Fruit fly (Drosophila melanogaster) whole organism, embryonic: ENCODE results near the gene CG33160.

ENCODE experiments used
- CG10147 ChIP-seq: fragments of 200-800 bp; sonication (Bioruptor generic); optimal IDR thresholded peaks from 2 replicates; lab custom pipeline; 2019; ENCODE audit warnings: missing biosample characterization, mild to moderate bottlenecking, missing genetic modification characterization, moderate library complexity
- CG10979 ChIP-seq: fragments of 200-800 bp; sonication (Bioruptor generic); optimal IDR thresholded peaks from 2 replicates; lab custom pipeline; 2018; ENCODE audit warnings: missing biosample characterization, mild to moderate bottlenecking, missing genetic modification characterization, moderate library complexity
- CG11085 ChIP-seq: fragments of 200-800 bp; sonication (Bioruptor generic); IDR thresholded peaks from 2 replicates; pipeline ENCODE4 v1.3.6; 2022; ENCODE audit warnings: missing biosample characterization, missing genetic modification characterization
- CG17361 ChIP-seq: fragments of 200-800 bp; sonication (Bioruptor generic); IDR thresholded peaks from 3 replicates; pipeline ENCODE4 v1.3.6; 2022; ENCODE audit warnings: missing biosample characterization, missing genetic modification characterization
- CG18599 ChIP-seq: fragments of 200-800 bp; sonication (Bioruptor generic); optimal IDR thresholded peaks from 3 replicates; lab custom pipeline; 2017; ENCODE audit warnings: missing biosample characterization, missing genetic modification characterization, mild to moderate bottlenecking, moderate library complexity, missing genetic modification reagents
- CG2712 ChIP-seq: fragments of 200-800 bp; optimal IDR thresholded peaks from 3 replicates; lab custom pipeline; 2019; ENCODE audit warnings: missing biosample characterization, mild to moderate bottlenecking, missing genetic modification characterization, moderate library complexity
- CG31224 ChIP-seq: fragments of 200-800 bp; sonication (Bioruptor generic); IDR thresholded peaks from 2 replicates; pipeline ENCODE4 v1.3.6; 2022; ENCODE audit warnings: missing biosample characterization, missing genetic modification characterization
- CG31388 ChIP-seq: fragments of 200-800 bp; sonication (Bioruptor generic); optimal IDR thresholded peaks from 2 replicates; lab custom pipeline; 2016; ENCODE audit warnings: missing biosample characterization, missing genetic modification characterization
- CG34224 ChIP-seq: fragments of 200-800 bp; sonication (Bioruptor generic); IDR thresholded peaks from 3 replicates; pipeline ENCODE4 v1.3.6; 2022; ENCODE audit warnings: missing biosample characterization, missing genetic modification characterization; ENCODE audit not compliant: partially characterized antibody
- CG4820 ChIP-seq: fragments of 200-800 bp; sonication (Bioruptor generic); optimal IDR thresholded peaks from 3 replicates; lab custom pipeline; 2016; ENCODE audit warnings: missing biosample characterization, missing genetic modification characterization
- CG8924 ChIP-seq: fragments of 200-800 bp; optimal IDR thresholded peaks from 3 replicates; lab custom pipeline; 2019; ENCODE audit warnings: missing biosample characterization, mild to moderate bottlenecking, missing genetic modification characterization, moderate library complexity
- CHES-1-like ChIP-seq: fragments of 200-800 bp; sonication (Bioruptor generic); optimal IDR thresholded peaks from 2 replicates; lab custom pipeline; 2016; ENCODE audit warnings: missing biosample characterization, missing genetic modification characterization
- Dref ChIP-seq: fragments of 200-800 bp; sonication (Bioruptor generic); IDR thresholded peaks from 2 replicates; pipeline ENCODE4 v1.3.6; 2022; ENCODE audit warnings: missing biosample characterization, missing genetic modification characterization
- Fer2 ChIP-seq: fragments of 200-800 bp; sonication (Bioruptor generic); optimal IDR thresholded peaks from 2 replicates; lab custom pipeline; 2018; ENCODE audit warnings: missing biosample characterization, mild to moderate bottlenecking, missing genetic modification characterization, moderate library complexity
- Hr3 ChIP-seq: fragments of 200-800 bp; sonication (Bioruptor generic); optimal IDR thresholded peaks from 3 replicates; lab custom pipeline; 2016; ENCODE audit warnings: missing biosample characterization, missing genetic modification characterization
- Kr ChIP-seq: fragments of 200-800 bp; sonication (Bioruptor generic); optimal IDR thresholded peaks from 2 replicates; lab custom pipeline; 2017; ENCODE audit warnings: missing biosample characterization, mild to moderate bottlenecking, missing genetic modification characterization
- MBD-R2 ChIP-seq: fragments of 200-800 bp; sonication (Bioruptor generic); IDR thresholded peaks from 2 replicates; pipeline ENCODE4 v1.3.6; 2022; ENCODE audit warnings: missing biosample characterization, missing genetic modification characterization
- Max ChIP-seq: fragments of 200-800 bp; sonication (Bioruptor generic); optimal IDR thresholded peaks from 2 replicates; lab custom pipeline; 2016; ENCODE audit warnings: missing biosample characterization, mild to moderate bottlenecking, missing genetic modification characterization
- NC2α ChIP-seq: fragments of 200-800 bp; sonication (Bioruptor generic); optimal IDR thresholded peaks from 2 replicates; lab custom pipeline; 2016; ENCODE audit warnings: missing biosample characterization, missing genetic modification characterization
- Nf-YB ChIP-seq: fragments of 200-800 bp; sonication (Bioruptor generic); optimal IDR thresholded peaks from 3 replicates; lab custom pipeline; 2019; ENCODE audit warnings: missing biosample characterization, mild to moderate bottlenecking, missing genetic modification characterization, moderate library complexity
- Side ChIP-seq: fragments of 200-800 bp; sonication (Bioruptor generic); optimal IDR thresholded peaks from 2 replicates; lab custom pipeline; 2016; ENCODE audit warnings: missing biosample characterization, missing genetic modification characterization
- Sry-β ChIP-seq: fragments of 200-800 bp; sonication (Bioruptor generic); optimal IDR thresholded peaks from 2 replicates; lab custom pipeline; 2018; ENCODE audit warnings: missing biosample characterization, mild to moderate bottlenecking, missing genetic modification characterization, moderate library complexity
- Taf1 ChIP-seq: fragments of 200-800 bp; sonication (Bioruptor generic); IDR thresholded peaks from 2 replicates; pipeline ENCODE4 v1.3.6; 2022; ENCODE audit warnings: missing biosample characterization, missing genetic modification characterization
- abd-A ChIP-seq: fragments of 200-800 bp; sonication (Bioruptor generic); optimal IDR thresholded peaks from 3 replicates; lab custom pipeline; 2019; ENCODE audit warnings: missing biosample characterization, mild to moderate bottlenecking, missing genetic modification characterization, moderate library complexity
- amos ChIP-seq: fragments of 200-800 bp; sonication (Bioruptor generic); IDR thresholded peaks from 2 replicates; pipeline ENCODE4 v1.3.6; 2022; ENCODE audit warnings: missing biosample characterization, missing genetic modification characterization; ENCODE audit not compliant: partially characterized antibody
- caup ChIP-seq: fragments of 200-800 bp; sonication (Bioruptor generic); optimal IDR thresholded peaks from 3 replicates; lab custom pipeline; 2017; ENCODE audit warnings: missing biosample characterization, mild to moderate bottlenecking, missing genetic modification characterization, moderate library complexity; ENCODE audit not compliant: severe bottlenecking
- chif ChIP-seq, 2 experiments: fragments of 200-800 bp; sonication (Bioruptor generic); optimal IDR thresholded peaks; 3 replicates each; lab custom pipeline; 2016; ENCODE audit warnings: missing biosample characterization in 2 of 2, missing genetic modification characterization in 2 of 2
- crp ChIP-seq, 2 experiments: fragments of 200-800 bp; sonication (Bioruptor generic); optimal IDR thresholded peaks; 2 replicates in 1 of 2; 3 replicates in 1 of 2; lab custom pipeline; 2017; ENCODE audit warnings: missing biosample characterization in 2 of 2, missing genetic modification characterization in 2 of 2, mild to moderate bottlenecking in 1 of 2, moderate library complexity in 1 of 2
- dati ChIP-seq: fragments of 200-800 bp; sonication (Bioruptor generic); IDR thresholded peaks from 2 replicates; pipeline ENCODE4 v1.3.6; 2022; ENCODE audit warnings: missing biosample characterization, missing genetic modification characterization
- ems ChIP-seq: fragments of 200-800 bp; sonication (Bioruptor generic); optimal IDR thresholded peaks from 3 replicates; lab custom pipeline; 2016; ENCODE audit warnings: missing biosample characterization, missing genetic modification characterization
- esg ChIP-seq: fragments of 200-800 bp; sonication (Bioruptor generic); conservative IDR thresholded peaks from 2 replicates; pipeline ENCODE4 v1.3.6; 2022; ENCODE audit warnings: missing biosample characterization, missing genetic modification characterization
- ewg ChIP-seq: fragments of 200-800 bp; sonication (Bioruptor generic); optimal IDR thresholded peaks from 3 replicates; lab custom pipeline; 2017; ENCODE audit warnings: mild to moderate bottlenecking, missing biosample characterization, missing genetic modification reagents, missing genetic modification characterization
- jumu ChIP-seq: fragments of 200-800 bp; sonication (Bioruptor generic); optimal IDR thresholded peaks from 3 replicates; lab custom pipeline; 2016; ENCODE audit warnings: missing biosample characterization, missing genetic modification characterization
- kay ChIP-seq: fragments of 200-800 bp; sonication (Bioruptor generic); optimal IDR thresholded peaks from 2 replicates; lab custom pipeline; 2016; ENCODE audit warnings: missing biosample characterization, missing genetic modification characterization
- lilli ChIP-seq: fragments of 200-800 bp; sonication (Bioruptor generic); optimal IDR thresholded peaks from 3 replicates; lab custom pipeline; 2016; ENCODE audit warnings: missing biosample characterization, missing genetic modification characterization
- nmo ChIP-seq: fragments of 200-800 bp; sonication (Bioruptor generic); optimal IDR thresholded peaks from 2 replicates; lab custom pipeline; 2018; ENCODE audit warnings: missing biosample characterization, mild to moderate bottlenecking, missing genetic modification characterization, moderate library complexity
- pan ChIP-seq, 4 experiments: fragments of >200 bp in 3 of 4; fragments of 200-800 bp in 1 of 4; sonication (Bioruptor generic) in 1 of 4; optimal IDR thresholded peaks in 3 of 4; IDR thresholded peaks in 1 of 4; 2 replicates each; pipeline versions ENCODE4 v1.3.6 to Lab custom; 2017 to 2022; ENCODE audit warnings: missing biosample characterization in 2 of 4, missing genetic modification characterization in 2 of 4, mixed read lengths in 1 of 4
- pum ChIP-seq: fragments of 200-800 bp; sonication (Bioruptor generic); optimal IDR thresholded peaks from 2 replicates; lab custom pipeline; 2016; ENCODE audit warnings: missing biosample characterization, missing genetic modification characterization
- salm ChIP-seq: fragments of 200-800 bp; sonication (Bioruptor generic); optimal IDR thresholded peaks from 2 replicates; lab custom pipeline; 2018; ENCODE audit warnings: missing biosample characterization, mild to moderate bottlenecking, missing genetic modification characterization
- sim ChIP-seq: fragments of 200-800 bp; sonication (Bioruptor generic); IDR thresholded peaks from 2 replicates; pipeline ENCODE4 v1.3.6; 2022; ENCODE audit warnings: missing biosample characterization, missing genetic modification characterization
- slp2 ChIP-seq: fragments of 200-800 bp; sonication (Bioruptor generic); optimal IDR thresholded peaks from 2 replicates; lab custom pipeline; 2016; ENCODE audit warnings: missing biosample characterization, missing genetic modification characterization
- sna ChIP-seq: fragments of 200-800 bp; sonication (Bioruptor generic); IDR thresholded peaks from 2 replicates; pipeline ENCODE4 v1.3.6; 2022; ENCODE audit warnings: missing biosample characterization, missing genetic modification characterization; ENCODE audit not compliant: partially characterized antibody
- tin ChIP-seq: fragments of 200-800 bp; sonication (Bioruptor generic); optimal IDR thresholded peaks from 3 replicates; lab custom pipeline; 2016; ENCODE audit warnings: missing biosample characterization, missing genetic modification characterization
- toy ChIP-seq: fragments of 200-800 bp; sonication (Bioruptor generic); IDR thresholded peaks from 2 replicates; pipeline ENCODE4 v1.3.6; 2022; ENCODE audit warnings: missing biosample characterization, missing genetic modification characterization
- ttk ChIP-seq: fragments of 200-800 bp; sonication (Bioruptor generic); IDR thresholded peaks from 2 replicates; pipeline ENCODE4 v2.1.2; 2022; ENCODE audit warnings: missing biosample characterization, missing genetic modification characterization
- vvl ChIP-seq: fragments of 200-800 bp; sonication (Bioruptor generic); IDR thresholded peaks from 2 replicates; pipeline ENCODE4 v1.3.6; 2022; ENCODE audit warnings: missing biosample characterization, missing genetic modification characterization
- wor ChIP-seq: fragments of 200-800 bp; sonication (Bioruptor generic); IDR thresholded peaks from 2 replicates; pipeline ENCODE4 v1.3.6; 2022; ENCODE audit warnings: missing biosample characterization, missing genetic modification characterization

CG33160 gene

DNA sequence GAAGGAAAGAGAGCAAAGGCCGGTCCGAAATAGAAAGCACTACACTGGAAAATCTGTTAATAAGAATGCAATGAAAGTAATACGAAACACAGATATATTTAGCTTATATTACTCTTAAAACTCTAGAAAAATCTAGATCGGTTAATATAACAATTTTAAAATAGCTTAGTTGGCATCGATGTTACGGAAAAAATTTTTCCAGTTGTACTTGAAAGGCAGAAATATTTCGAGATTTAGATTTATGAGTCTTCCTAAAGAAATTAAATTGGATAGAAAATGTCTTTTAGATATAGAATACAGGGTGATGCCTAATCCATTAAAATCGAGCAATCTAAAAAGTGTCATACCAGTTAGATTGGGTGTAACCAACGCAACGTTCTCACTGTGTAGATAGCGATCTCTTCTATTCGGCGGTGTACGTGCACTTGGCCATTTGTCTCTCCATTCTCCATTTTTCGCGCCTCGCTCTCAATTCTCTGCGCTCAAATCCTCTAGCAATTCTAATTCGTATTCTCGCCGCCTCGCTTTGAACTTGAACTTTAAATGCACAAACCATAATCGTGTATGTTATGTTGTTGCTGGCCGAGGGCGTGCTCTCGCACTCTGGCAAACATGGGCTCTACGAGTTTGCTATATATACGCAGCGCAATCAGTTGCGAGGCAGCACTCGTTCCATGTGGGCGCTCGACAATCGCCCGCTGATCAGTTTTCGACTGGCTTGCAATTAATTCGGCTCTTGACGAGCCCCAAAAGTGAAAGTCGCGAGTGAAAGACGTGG, 44.0 kb upstream of the CG33160 start (continued):
- TF ChIP-seq amos (GFP tag; lab: Robert Waterston, UW): no peak; the same call in 1 of the 2 replicates
- TF ChIP-seq MBD-R2 (GFP tag; lab: Robert Waterston, UW): peak; percentile 61; the same call in 1 of the 2 replicates
- peak; percentile 72; the same call in 1 of the 2 replicates for TF ChIP-seq CG11085 (GFP tag; lab: Robert Waterston, UW)
- peak; percentile 15 for TF ChIP-seq Kr (GFP tag; lab: Kevin White, UChicago)
- TF ChIP-seq esg (GFP tag; lab: Robert Waterston, UW): peak; percentile 90
- peak; percentile 79 for TF ChIP-seq salm
- peak; percentile 78; the same call in 1 of the 2 replicates for TF ChIP-seq Taf1 (GFP tag; lab: Robert Waterston, UW)
- peak; percentile 97 for TF ChIP-seq CG10979 (tag; lab: Kevin White, UChicago)
- peak in 1 of 2 experiments; percentile 67 for TF ChIP-seq crp (GFP tag; optimal IDR thresholded peaks at IDR 0.05; lab: Kevin White, UChicago)
- peak; percentile 96 for TF ChIP-seq slp2 (GFP tag; lab: Kevin White, UChicago)
- TF ChIP-seq toy (GFP tag; lab: Robert Waterston, UW): no peak
- TF ChIP-seq ewg (GFP tag; lab: Kevin White, UChicago): peak; percentile 91
- TF ChIP-seq Fer2 (tag; lab: Kevin White, UChicago): peak; percentile 80
- TF ChIP-seq sna (GFP tag; lab: Robert Waterston, UW): no peak
- peak; percentile 91 for TF ChIP-seq caup (GFP tag; lab: Kevin White, UChicago)
- peak; percentile 89 for TF ChIP-seq kay
- TF ChIP-seq wor: peak; percentile 91
- TF ChIP-seq Max: peak; percentile 94
- TF ChIP-seq CG17361 (GFP tag; lab: Robert Waterston, UW): peak; percentile 99
- peak; percentile 96 for TF ChIP-seq lilli (GFP tag; lab: Kevin White, UChicago)
- TF ChIP-seq dati: peak; percentile 38; the same call in 1 of the 2 replicates
- peak; percentile 93 for TF ChIP-seq CG18599
- TF ChIP-seq ems (GFP tag; lab: Kevin White, UChicago): peak; percentile 94
- peak; percentile 97 for TF ChIP-seq chif (GFP tag; optimal IDR thresholded peaks at IDR 0.05; lab: Kevin White, UChicago)
- TF ChIP-seq Hr3: peak; percentile 96
- TF ChIP-seq CG4820 (GFP tag; lab: Kevin White, UChicago): peak; percentile 95
- no peak for TF ChIP-seq pan (optimal IDR thresholded peaks at IDR 0.05; lab: Kevin White, UChicago)
- TF ChIP-seq pan (GFP tag; optimal IDR thresholded peaks at IDR 0.05 in 1 of 2, IDR thresholded peaks at IDR 0.05 in 1 of 2): peak in 1 of 2 experiments; percentile 75
- peak; percentile 95 for TF ChIP-seq CHES-1-like
- peak; percentile 93 for TF ChIP-seq Side
- TF ChIP-seq CG10147 (GFP tag; lab: Kevin White, UChicago): peak; percentile 94
- TF ChIP-seq abd-A: no peak
- peak; percentile 95 for TF ChIP-seq pum (GFP tag; lab: Kevin White, UChicago)
- peak; percentile 58; the same call in 1 of the 2 replicates for TF ChIP-seq sim (GFP tag; lab: Robert Waterston, UW)
- TF ChIP-seq NC2α (GFP tag; lab: Kevin White, UChicago): peak; percentile 92
- TF ChIP-seq Dref (GFP tag; lab: Robert Waterston, UW): no peak
- no peak; the same call in 2 of the 3 replicates for TF ChIP-seq CG34224 (GFP tag; lab: Robert Waterston, UW)
- TF ChIP-seq Nf-YB (GFP tag; lab: Kevin White, UChicago): peak; percentile 86
- peak; percentile 79 for TF ChIP-seq vvl (GFP tag; lab: Robert Waterston, UW)
- TF ChIP-seq jumu (GFP tag; lab: Kevin White, UChicago): peak; percentile 93
- peak; percentile 96 for TF ChIP-seq CG2712 (tag; lab: Kevin White, UChicago)
- peak; percentile 98 for TF ChIP-seq nmo (GFP tag; lab: Kevin White, UChicago)
- TF ChIP-seq Sry-β (GFP tag; lab: Kevin White, UChicago): peak; percentile 41
- TF ChIP-seq ttk (GFP tag; lab: Robert Waterston, UW): peak; percentile 83
- TF ChIP-seq CG31388 (GFP tag; lab: Kevin White, UChicago): peak; percentile 78
- peak; percentile 96 for TF ChIP-seq tin (GFP tag; lab: Kevin White, UChicago)
- TF ChIP-seq CG8924 (tag; lab: Kevin White, UChicago): peak; percentile 98
- TF ChIP-seq CG31224: peak; percentile 70
